Fruit fly (Drosophila melanogaster) whole organism, embryonic: ENCODE results near the gene Ptp36E.
A peak's percentile ranks its signal among the peaks of the same experiment; 100 is the strongest.

Experiments used
- Antp ChIP-seq: fragments of 200-800 bp; sonication (Bioruptor generic); optimal IDR thresholded peaks from 3 replicates; lab custom pipeline; 2016; ENCODE audit warnings: missing biosample characterization, missing genetic modification characterization
- BEAF-32 ChIP-seq: fragments of 200-800 bp; sonication (Bioruptor generic); optimal IDR thresholded peaks from 3 replicates; lab custom pipeline; 2017; ENCODE audit warnings: missing biosample characterization, missing genetic modification characterization, mild to moderate bottlenecking, moderate library complexity, missing genetic modification reagents
- Bgb ChIP-seq: fragments of 200-800 bp; sonication (Bioruptor generic); IDR thresholded peaks from 2 replicates; pipeline ENCODE4 v1.3.6; 2022; ENCODE audit warnings: missing biosample characterization, missing genetic modification characterization; ENCODE audit not compliant: partially characterized antibody
- Blimp-1 ChIP-seq: fragments of 200-800 bp; sonication (Bioruptor generic); optimal IDR thresholded peaks from 3 replicates; lab custom pipeline; 2018; ENCODE audit warnings: missing biosample characterization, missing genetic modification characterization, mild to moderate bottlenecking, moderate library complexity, missing genetic modification reagents
- CG10267 ChIP-seq: fragments of 200-800 bp; sonication (Bioruptor generic); optimal IDR thresholded peaks from 2 replicates; lab custom pipeline; 2018; ENCODE audit warnings: missing biosample characterization, mild to moderate bottlenecking, missing genetic modification characterization, moderate library complexity
- CG11560 ChIP-seq: fragments of 200-800 bp; sonication (Bioruptor generic); IDR thresholded peaks from 3 replicates; pipeline ENCODE4 v1.3.6; 2022; ENCODE audit warnings: missing biosample characterization, missing genetic modification characterization
- CG12942 ChIP-seq: fragments of 200-800 bp; sonication (Bioruptor generic); optimal IDR thresholded peaks from 3 replicates; lab custom pipeline; 2016; ENCODE audit warnings: missing biosample characterization, missing genetic modification characterization
- CG13894 ChIP-seq: fragments of 200-800 bp; sonication (Bioruptor generic); optimal IDR thresholded peaks from 3 replicates; lab custom pipeline; 2018; ENCODE audit warnings: missing biosample characterization, mild to moderate bottlenecking, missing genetic modification characterization, moderate library complexity
- CG17568 ChIP-seq: fragments of 200-800 bp; sonication (Bioruptor generic); optimal IDR thresholded peaks from 2 replicates; lab custom pipeline; 2018; ENCODE audit warnings: missing biosample characterization, mild to moderate bottlenecking, missing genetic modification characterization, moderate library complexity
- CG17612 ChIP-seq: fragments of 200-800 bp; sonication (Bioruptor generic); IDR thresholded peaks from 2 replicates; pipeline ENCODE4 v1.3.6; 2022; ENCODE audit warnings: missing biosample characterization, missing genetic modification characterization
- CG1832 ChIP-seq: fragments of 200-800 bp; sonication (Bioruptor generic); optimal IDR thresholded peaks from 2 replicates; lab custom pipeline; 2017; ENCODE audit warnings: missing biosample characterization, mild to moderate bottlenecking, missing genetic modification characterization, inconsistent platforms
- CG3163 ChIP-seq: fragments of 200-800 bp; sonication (Bioruptor generic); optimal IDR thresholded peaks from 3 replicates; lab custom pipeline; 2016; ENCODE audit warnings: missing biosample characterization, missing genetic modification characterization
- CG4282 ChIP-seq: fragments of 200-800 bp; sonication (Bioruptor generic); optimal IDR thresholded peaks from 2 replicates; lab custom pipeline; 2016; ENCODE audit warnings: missing biosample characterization, missing genetic modification characterization
- CG4328 ChIP-seq: fragments of 200-800 bp; sonication (Bioruptor generic); optimal IDR thresholded peaks from 3 replicates; lab custom pipeline; 2017; ENCODE audit warnings: missing biosample characterization, missing genetic modification reagents, missing genetic modification characterization
- CG5245 ChIP-seq: fragments of 200-800 bp; sonication (Bioruptor generic); optimal IDR thresholded peaks from 3 replicates; lab custom pipeline; 2016; ENCODE audit warnings: missing biosample characterization, missing genetic modification characterization
- CG6765 ChIP-seq: fragments of 200-800 bp; sonication (Bioruptor generic); optimal IDR thresholded peaks from 3 replicates; lab custom pipeline; 2017; ENCODE audit warnings: missing biosample characterization, mild to moderate bottlenecking, missing genetic modification characterization
- CG7556 ChIP-seq: fragments of 200-800 bp; sonication (Bioruptor generic); optimal IDR thresholded peaks from 2 replicates; lab custom pipeline; 2017; ENCODE audit warnings: missing biosample characterization, mild to moderate bottlenecking, missing genetic modification characterization
- CG7745 ChIP-seq: fragments of 200-800 bp; sonication (Bioruptor generic); optimal IDR thresholded peaks from 2 replicates; lab custom pipeline; 2018; ENCODE audit warnings: missing biosample characterization, mild to moderate bottlenecking, missing genetic modification characterization, moderate library complexity
- CG9215 ChIP-seq: fragments of 200-800 bp; sonication (Bioruptor generic); IDR thresholded peaks from 2 replicates; pipeline ENCODE4 v1.3.6; 2022; ENCODE audit warnings: missing biosample characterization, missing genetic modification characterization
- CG9797 ChIP-seq: fragments of 200-800 bp; sonication (Bioruptor generic); optimal IDR thresholded peaks from 3 replicates; lab custom pipeline; 2018; ENCODE audit warnings: missing biosample characterization, mild to moderate bottlenecking, missing genetic modification characterization
- D ChIP-seq, 2 experiments: fragments of 200-800 bp in 1 of 2; fragments of >200 bp in 1 of 2; sonication (Bioruptor generic) in 1 of 2; optimal IDR thresholded peaks; 2 replicates in 1 of 2; 3 replicates in 1 of 2; lab custom pipeline; 2017; ENCODE audit warnings: mild to moderate bottlenecking in 1 of 2, missing biosample characterization in 1 of 2, missing genetic modification characterization in 1 of 2, missing genetic modification reagents in 1 of 2
- Deaf1 ChIP-seq: fragments of 200-800 bp; optimal IDR thresholded peaks from 3 replicates; lab custom pipeline; 2019; ENCODE audit warnings: missing biosample characterization, mild to moderate bottlenecking, missing genetic modification characterization, moderate library complexity
- Doc2 ChIP-seq: fragments of 200-800 bp; sonication (Bioruptor generic); IDR thresholded peaks from 2 replicates; pipeline ENCODE4 v1.3.6; 2022; ENCODE audit warnings: missing biosample characterization, missing genetic modification characterization
- Fer1 ChIP-seq: fragments of 200-800 bp; sonication (Bioruptor generic); optimal IDR thresholded peaks from 2 replicates; lab custom pipeline; 2017; ENCODE audit warnings: missing biosample characterization, mild to moderate bottlenecking, missing genetic modification characterization
- HLHmδ ChIP-seq: fragments of 200-800 bp; sonication (Bioruptor generic); optimal IDR thresholded peaks from 2 replicates; lab custom pipeline; 2018; ENCODE audit warnings: missing biosample characterization, mild to moderate bottlenecking, missing genetic modification characterization, moderate library complexity
- NFAT ChIP-seq: fragments of 200-800 bp; sonication (Bioruptor generic); IDR thresholded peaks from 2 replicates; pipeline ENCODE4 v1.3.6; 2022; ENCODE audit warnings: missing biosample characterization, missing genetic modification characterization
- Nf-YB ChIP-seq: fragments of 200-800 bp; sonication (Bioruptor generic); optimal IDR thresholded peaks from 3 replicates; lab custom pipeline; 2019; ENCODE audit warnings: missing biosample characterization, mild to moderate bottlenecking, missing genetic modification characterization, moderate library complexity
- Opbp ChIP-seq: fragments of 200-800 bp; sonication (Bioruptor generic); IDR thresholded peaks from 3 replicates; pipeline ENCODE4 v1.3.6; 2022; ENCODE audit warnings: missing biosample characterization, missing genetic modification characterization; ENCODE audit not compliant: partially characterized antibody
- Spps ChIP-seq: fragments of 200-800 bp; sonication (Bioruptor generic); optimal IDR thresholded peaks from 2 replicates; lab custom pipeline; 2018; ENCODE audit warnings: missing biosample characterization, mild to moderate bottlenecking, missing genetic modification characterization
- Sry-β ChIP-seq: fragments of 200-800 bp; sonication (Bioruptor generic); optimal IDR thresholded peaks from 2 replicates; lab custom pipeline; 2018; ENCODE audit warnings: missing biosample characterization, mild to moderate bottlenecking, missing genetic modification characterization, moderate library complexity
- Tbp ChIP-seq: fragments of >200 bp; optimal IDR thresholded peaks from 2 replicates; lab custom pipeline; 2018; ENCODE audit warnings: missing biosample characterization, missing genetic modification characterization
- abd-A ChIP-seq: fragments of 200-800 bp; sonication (Bioruptor generic); optimal IDR thresholded peaks from 3 replicates; lab custom pipeline; 2019; ENCODE audit warnings: missing biosample characterization, mild to moderate bottlenecking, missing genetic modification characterization, moderate library complexity
- ase ChIP-seq: fragments of 200-800 bp; sonication (Bioruptor generic); IDR thresholded peaks from 3 replicates; pipeline ENCODE4 v1.3.6; 2022; ENCODE audit warnings: missing biosample characterization, missing genetic modification characterization
- ash1 ChIP-seq: fragments of 200-800 bp; sonication (Bioruptor generic); optimal IDR thresholded peaks from 2 replicates; lab custom pipeline; 2018; ENCODE audit warnings: missing biosample characterization, mild to moderate bottlenecking, missing genetic modification characterization
- chinmo ChIP-seq: fragments of 200-800 bp; sonication (Bioruptor generic); IDR thresholded peaks from 4 replicates; pipeline ENCODE4 v1.3.6; 2022; ENCODE audit warnings: missing biosample characterization, missing genetic modification characterization; ENCODE audit not compliant: partially characterized antibody
- eve ChIP-seq, 2 experiments: fragments of >200 bp; optimal IDR thresholded peaks; 2 replicates each; lab custom pipeline; 2017; ENCODE audit warnings: missing biosample characterization in 2 of 2, missing genetic modification characterization in 2 of 2
- eyg ChIP-seq: fragments of 200-800 bp; sonication (Bioruptor generic); optimal IDR thresholded peaks from 3 replicates; lab custom pipeline; 2016; ENCODE audit warnings: missing biosample characterization, missing genetic modification characterization
- fd64A ChIP-seq: fragments of 200-800 bp; sonication (Bioruptor generic); optimal IDR thresholded peaks from 3 replicates; lab custom pipeline; 2018; ENCODE audit warnings: missing biosample characterization, mild to moderate bottlenecking, missing genetic modification characterization
- h ChIP-seq: fragments of >200 bp; optimal IDR thresholded peaks from 2 replicates; lab custom pipeline; 2017
- maf-S ChIP-seq: fragments of 200-800 bp; sonication (Bioruptor generic); optimal IDR thresholded peaks from 2 replicates; lab custom pipeline; 2016; ENCODE audit warnings: missing biosample characterization, missing genetic modification characterization
- nerfin-2 ChIP-seq: fragments of 200-800 bp; sonication (Bioruptor generic); IDR thresholded peaks from 2 replicates; pipeline ENCODE4 v1.3.6; 2022; ENCODE audit warnings: missing biosample characterization, missing genetic modification characterization; ENCODE audit not compliant: partially characterized antibody
- nmo ChIP-seq: fragments of 200-800 bp; sonication (Bioruptor generic); optimal IDR thresholded peaks from 2 replicates; lab custom pipeline; 2018; ENCODE audit warnings: missing biosample characterization, mild to moderate bottlenecking, missing genetic modification characterization, moderate library complexity
- otp ChIP-seq: fragments of 200-800 bp; sonication (Bioruptor generic); IDR thresholded peaks from 3 replicates; pipeline ENCODE4, ENCODE4 v1.3.6; 2022; ENCODE audit warnings: missing biosample characterization, missing genetic modification characterization
- pan ChIP-seq, 4 experiments: fragments of >200 bp in 3 of 4; fragments of 200-800 bp in 1 of 4; sonication (Bioruptor generic) in 1 of 4; optimal IDR thresholded peaks in 3 of 4; IDR thresholded peaks in 1 of 4; 2 replicates each; pipeline versions ENCODE4 v1.3.6 to Lab custom; 2017 to 2022; ENCODE audit warnings: missing biosample characterization in 2 of 4, missing genetic modification characterization in 2 of 4, mixed read lengths in 1 of 4
- repo ChIP-seq: fragments of 200-800 bp; sonication (Bioruptor generic); optimal IDR thresholded peaks from 2 replicates; lab custom pipeline; 2016; ENCODE audit warnings: missing biosample characterization, missing genetic modification characterization
- stwl ChIP-seq: fragments of 200-800 bp; sonication (Bioruptor generic); optimal IDR thresholded peaks from 3 replicates; lab custom pipeline; 2018; ENCODE audit warnings: missing biosample characterization, mild to moderate bottlenecking, missing genetic modification characterization, moderate library complexity
- tna ChIP-seq: fragments of 200-800 bp; sonication (Bioruptor generic); IDR thresholded peaks from 2 replicates; pipeline ENCODE4 v1.3.6; 2022; ENCODE audit warnings: missing biosample characterization, missing genetic modification characterization; ENCODE audit not compliant: partially characterized antibody
- zfh1 ChIP-seq: fragments of 200-800 bp; sonication (Bioruptor generic); IDR thresholded peaks from 3 replicates; pipeline ENCODE4 v1.3.6; 2022; ENCODE audit warnings: missing biosample characterization, missing genetic modification characterization

Ptp36E gene

dm6 chr2L:18148552-18149219 is 36.1 kb downstream of the Ptp36E start (continued):
- TF ChIP-seq abd-A (no peak), CG7556 (GFP tag; lab: Kevin White, UChicago) (peak; percentile 41), nmo (GFP tag; lab: Kevin White, UChicago) (no peak), Bgb (no peak), zfh1 (GFP tag; lab: Robert Waterston, UW) (peak; percentile 66; the same call in 1 of the 3 replicates), otp (peak; percentile 79), fd64A (peak; percentile 87), CG3163 (GFP tag; lab: Kevin White, UChicago) (no peak), CG11560 (tag; lab: Robert Waterston, UW) (no peak), eve (GFP tag; optimal IDR thresholded peaks at IDR 0.05; lab: Kevin White, UChicago) (peak in 1 of 2 experiments; percentile 64), CG4282 (peak; percentile 15), CG6765 (GFP tag; lab: Kevin White, UChicago) (peak; percentile 72), Nf-YB (GFP tag; lab: Kevin White, UChicago) (peak; percentile 51), Antp (GFP tag; lab: Kevin White, UChicago) (peak; percentile 14), Fer1 (GFP tag; lab: Kevin White, UChicago) (peak; percentile 85), Opbp (GFP tag; lab: Robert Waterston, UW) (no peak), Tbp (GFP tag; lab: Kevin White, UChicago) (no peak), repo (peak; percentile 42), nerfin-2 (GFP tag; lab: Robert Waterston, UW) (no peak), HLHmδ (GFP tag; lab: Kevin White, UChicago) (peak; percentile 87), ash1 (GFP tag; lab: Kevin White, UChicago) (peak; percentile 84), CG17568 (peak; percentile 88), Blimp-1 (GFP tag; lab: Kevin White, UChicago) (peak; percentile 67), maf-S (no peak), D (optimal IDR thresholded peaks at IDR 0.05; lab: Kevin White, UChicago) (no peak), D (GFP tag; optimal IDR thresholded peaks at IDR 0.05; lab: Kevin White, UChicago) (peak; percentile 64), CG7745 (peak; percentile 3), CG9215 (GFP tag; lab: Robert Waterston, UW) (no peak), CG10267 (tag; lab: Kevin White, UChicago) (peak; percentile 22), pan (optimal IDR thresholded peaks at IDR 0.05; lab: Kevin White, UChicago) (no peak), pan (GFP tag; optimal IDR thresholded peaks at IDR 0.05 in 1 of 2, IDR thresholded peaks at IDR 0.05 in 1 of 2) (peak in 1 of 2 experiments; percentile 57), tna (GFP tag; lab: Robert Waterston, UW) (no peak), Sry-β (GFP tag; lab: Kevin White, UChicago) (peak; percentile 39), CG4328 (GFP tag; lab: Kevin White, UChicago) (peak; percentile 68), NFAT (GFP tag; lab: Robert Waterston, UW) (peak; percentile 76), CG13894 (tag; lab: Kevin White, UChicago) (peak; percentile 63), CG5245 (GFP tag; lab: Kevin White, UChicago) (no peak), Spps (no peak), Deaf1 (tag; lab: Kevin White, UChicago) (peak; percentile 32), CG12942 (GFP tag; lab: Kevin White, UChicago) (peak; percentile 52), CG9797 (no peak), CG17612 (GFP tag; lab: Robert Waterston, UW) (no peak), chinmo (peak; percentile 66; the same call in 1 of the 4 replicates), eyg (no peak), stwl (tag; lab: Kevin White, UChicago) (no peak), Doc2 (GFP tag; lab: Robert Waterston, UW) (no peak), ase (GFP tag; lab: Robert Waterston, UW) (no peak), h (lab: Kevin White, UChicago) (no peak), BEAF-32 (no peak), CG1832 (GFP tag; lab: Kevin White, UChicago) (no peak)
